Fruit fly (Drosophila melanogaster) whole organism, embryonic: ENCODE data around the gene scramb2.

Experiments
- Awh ChIP-seq: fragments of 200-800 bp; sonication (Bioruptor generic); IDR thresholded peaks from 2 replicates; pipeline ENCODE4, ENCODE4 v1.3.6; 2022; ENCODE audit warnings: missing biosample characterization, missing genetic modification characterization
- CG10462 ChIP-seq: fragments of 200-800 bp; sonication (Bioruptor generic); optimal IDR thresholded peaks from 2 replicates; lab custom pipeline; 2016; ENCODE audit warnings: missing biosample characterization, missing genetic modification characterization
- CG11696 ChIP-seq: fragments of 200-800 bp; sonication (Bioruptor generic); IDR thresholded peaks from 2 replicates; pipeline ENCODE4 v1.3.6; 2022; ENCODE audit warnings: missing biosample characterization, missing genetic modification characterization
- CG12104 ChIP-seq: fragments of 200-800 bp; sonication (Bioruptor generic); optimal IDR thresholded peaks from 3 replicates; lab custom pipeline; 2016; ENCODE audit warnings: missing biosample characterization, missing genetic modification characterization
- CG12391 ChIP-seq: fragments of 200-800 bp; sonication (Bioruptor generic); optimal IDR thresholded peaks from 3 replicates; lab custom pipeline; 2018; ENCODE audit warnings: missing biosample characterization, mild to moderate bottlenecking, missing genetic modification characterization, moderate library complexity
- CG14441 ChIP-seq: fragments of 200-800 bp; sonication (Bioruptor generic); IDR thresholded peaks from 2 replicates; pipeline ENCODE4 v1.3.6; 2022; ENCODE audit warnings: missing biosample characterization, missing genetic modification characterization
- CG17328 ChIP-seq: fragments of 200-800 bp; sonication (Bioruptor generic); IDR thresholded peaks from 2 replicates; pipeline ENCODE4 v1.3.6; 2022; ENCODE audit warnings: missing biosample characterization, missing genetic modification characterization
- CG17359 ChIP-seq: fragments of 200-800 bp; sonication (Bioruptor generic); optimal IDR thresholded peaks from 3 replicates; lab custom pipeline; 2018; ENCODE audit warnings: missing biosample characterization, mild to moderate bottlenecking, missing genetic modification characterization, moderate library complexity
- CG2116 ChIP-seq: fragments of 200-800 bp; sonication (Bioruptor generic); optimal IDR thresholded peaks from 3 replicates; lab custom pipeline; 2018; ENCODE audit warnings: missing biosample characterization, mild to moderate bottlenecking, missing genetic modification characterization
- CG2199 ChIP-seq: fragments of 200-800 bp; sonication (Bioruptor generic); IDR thresholded peaks from 3 replicates; pipeline ENCODE4 v1.3.6; 2022; ENCODE audit warnings: missing biosample characterization, missing genetic modification characterization
- CG34376 ChIP-seq: fragments of 200-800 bp; sonication (Bioruptor generic); optimal IDR thresholded peaks from 2 replicates; lab custom pipeline; 2018; ENCODE audit warnings: missing biosample characterization, mild to moderate bottlenecking, missing genetic modification characterization
- CG4360 ChIP-seq: fragments of 200-800 bp; sonication (Bioruptor generic); IDR thresholded peaks from 2 replicates; pipeline ENCODE4 v1.3.6; 2022; ENCODE audit warnings: missing biosample characterization, missing genetic modification characterization
- CG4424 ChIP-seq: fragments of 200-800 bp; sonication (Bioruptor generic); optimal IDR thresholded peaks from 3 replicates; lab custom pipeline; 2016; ENCODE audit warnings: missing biosample characterization, missing genetic modification characterization
- CG4707 ChIP-seq: fragments of 200-800 bp; sonication (Bioruptor generic); optimal IDR thresholded peaks from 2 replicates; lab custom pipeline; 2018; ENCODE audit warnings: missing biosample characterization, mild to moderate bottlenecking, missing genetic modification characterization, moderate library complexity
- CG4820 ChIP-seq: fragments of 200-800 bp; sonication (Bioruptor generic); optimal IDR thresholded peaks from 3 replicates; lab custom pipeline; 2016; ENCODE audit warnings: missing biosample characterization, missing genetic modification characterization
- CG5180 ChIP-seq: fragments of 200-800 bp; sonication (Bioruptor generic); optimal IDR thresholded peaks from 3 replicates; lab custom pipeline; 2017; ENCODE audit warnings: missing biosample characterization, missing genetic modification characterization, mild to moderate bottlenecking, moderate library complexity, missing genetic modification reagents
- D19A ChIP-seq: fragments of 200-800 bp; optimal IDR thresholded peaks from 3 replicates; lab custom pipeline; 2019; ENCODE audit warnings: missing biosample characterization, mild to moderate bottlenecking, missing genetic modification characterization, moderate library complexity
- Dip2 ChIP-seq: fragments of 200-800 bp; sonication (Bioruptor generic); IDR thresholded peaks from 2 replicates; pipeline ENCODE4 v1.3.6; 2022; ENCODE audit warnings: missing biosample characterization, missing genetic modification characterization
- HLH3B ChIP-seq: fragments of 200-800 bp; sonication (Bioruptor generic); IDR thresholded peaks from 2 replicates; pipeline ENCODE4 v1.3.6; 2022; ENCODE audit warnings: missing biosample characterization, missing genetic modification characterization
- HmgD ChIP-seq: fragments of 200-800 bp; sonication (Bioruptor generic); optimal IDR thresholded peaks from 3 replicates; lab custom pipeline; 2016; ENCODE audit warnings: missing biosample characterization, missing genetic modification characterization
- Kr ChIP-seq: fragments of 200-800 bp; sonication (Bioruptor generic); optimal IDR thresholded peaks from 2 replicates; lab custom pipeline; 2017; ENCODE audit warnings: missing biosample characterization, mild to moderate bottlenecking, missing genetic modification characterization
- MTF-1 ChIP-seq: fragments of 200-800 bp; sonication (Bioruptor generic); optimal IDR thresholded peaks from 2 replicates; lab custom pipeline; 2018; ENCODE audit warnings: missing biosample characterization, mild to moderate bottlenecking, missing genetic modification characterization, borderline replicate concordance
- Mrtf ChIP-seq: fragments of 200-800 bp; sonication (Bioruptor generic); IDR thresholded peaks from 3 replicates; pipeline ENCODE4 v1.3.6; 2022; ENCODE audit warnings: missing biosample characterization, missing genetic modification characterization
- Nf-YA ChIP-seq: fragments of 200-800 bp; sonication (Bioruptor generic); IDR thresholded peaks from 2 replicates; pipeline ENCODE4 v1.3.6; 2022; ENCODE audit warnings: missing biosample characterization, missing genetic modification characterization
- Oli ChIP-seq: fragments of 200-800 bp; sonication (Bioruptor generic); optimal IDR thresholded peaks from 2 replicates; lab custom pipeline; 2018; ENCODE audit warnings: missing biosample characterization, mild to moderate bottlenecking, missing genetic modification characterization, moderate library complexity
- Rfx ChIP-seq: fragments of 200-800 bp; sonication (Bioruptor generic); IDR thresholded peaks from 2 replicates; pipeline ENCODE4 v1.3.6; 2022; ENCODE audit warnings: missing biosample characterization, missing genetic modification characterization
- Sin3A ChIP-seq: fragments of >200 bp; optimal IDR thresholded peaks from 2 replicates; lab custom pipeline; 2018
- Six4 ChIP-seq: fragments of 200-800 bp; sonication (Bioruptor generic); optimal IDR thresholded peaks from 2 replicates; lab custom pipeline; 2016; ENCODE audit warnings: missing biosample characterization, missing genetic modification characterization
- Sox102F ChIP-seq: fragments of 200-800 bp; sonication (Bioruptor generic); optimal IDR thresholded peaks from 2 replicates; lab custom pipeline; 2018; ENCODE audit warnings: missing biosample characterization, mild to moderate bottlenecking, missing genetic modification characterization, moderate library complexity
- Tbp ChIP-seq: fragments of >200 bp; optimal IDR thresholded peaks from 2 replicates; lab custom pipeline; 2018; ENCODE audit warnings: missing biosample characterization, missing genetic modification characterization
- YL-1 ChIP-seq: fragments of 200-800 bp; sonication (Bioruptor generic); optimal IDR thresholded peaks from 3 replicates; lab custom pipeline; 2017; ENCODE audit warnings: missing biosample characterization, mild to moderate bottlenecking, missing genetic modification characterization
- br ChIP-seq: fragments of >200 bp; optimal IDR thresholded peaks from 2 replicates; lab custom pipeline; 2017
- bsh ChIP-seq, 2 experiments: fragments of 200-800 bp; sonication (Bioruptor generic); optimal IDR thresholded peaks; 2 replicates each; lab custom pipeline; 2017 to 2018; ENCODE audit warnings: mild to moderate bottlenecking in 2 of 2, missing biosample characterization in 2 of 2, missing genetic modification characterization in 2 of 2, moderate library complexity in 1 of 2
- crc ChIP-seq: fragments of 200-800 bp; sonication (Bioruptor generic); optimal IDR thresholded peaks from 2 replicates; lab custom pipeline; 2016; ENCODE audit warnings: missing biosample characterization, missing genetic modification characterization
- crol ChIP-seq: fragments of 200-800 bp; sonication (Bioruptor generic); IDR thresholded peaks from 2 replicates; pipeline ENCODE4 v1.3.6; 2022; ENCODE audit warnings: missing biosample characterization, missing genetic modification characterization
- fd64A ChIP-seq: fragments of 200-800 bp; sonication (Bioruptor generic); optimal IDR thresholded peaks from 3 replicates; lab custom pipeline; 2018; ENCODE audit warnings: missing biosample characterization, mild to moderate bottlenecking, missing genetic modification characterization
- fu2 ChIP-seq: fragments of 200-800 bp; sonication (Bioruptor generic); optimal IDR thresholded peaks from 2 replicates; lab custom pipeline; 2016; ENCODE audit warnings: missing biosample characterization, missing genetic modification characterization
- kay ChIP-seq: fragments of 200-800 bp; sonication (Bioruptor generic); optimal IDR thresholded peaks from 2 replicates; lab custom pipeline; 2016; ENCODE audit warnings: missing biosample characterization, missing genetic modification characterization
- kni ChIP-seq: fragments of 200-800 bp; sonication (Bioruptor generic); optimal IDR thresholded peaks from 3 replicates; lab custom pipeline; 2017; ENCODE audit warnings: mild to moderate bottlenecking, missing biosample characterization, missing genetic modification reagents, missing genetic modification characterization
- knrl ChIP-seq: fragments of 200-800 bp; sonication (Bioruptor generic); IDR thresholded peaks from 3 replicates; pipeline ENCODE4 v1.3.6; 2022; ENCODE audit warnings: missing biosample characterization, missing genetic modification characterization; ENCODE audit not compliant: partially characterized antibody
- lov ChIP-seq, 2 experiments: fragments of 200-800 bp in 1 of 2; fragments of >200 bp in 1 of 2; sonication (Bioruptor generic) in 1 of 2; IDR thresholded peaks in 1 of 2; optimal IDR thresholded peaks in 1 of 2; 2 replicates in 1 of 2; 3 replicates in 1 of 2; pipeline versions ENCODE4 v1.3.6 to Lab custom; 2017 to 2022; ENCODE audit warnings: missing biosample characterization in 1 of 2, missing genetic modification characterization in 1 of 2
- mam ChIP-seq: fragments of 200-800 bp; sonication (Bioruptor generic); optimal IDR thresholded peaks from 3 replicates; lab custom pipeline; 2016; ENCODE audit warnings: missing biosample characterization, missing genetic modification characterization
- nerfin-1 ChIP-seq: fragments of 200-800 bp; sonication (Bioruptor generic); optimal IDR thresholded peaks from 3 replicates; lab custom pipeline; 2019; ENCODE audit warnings: missing biosample characterization, mild to moderate bottlenecking, missing genetic modification characterization, moderate library complexity
- nmo ChIP-seq: fragments of 200-800 bp; sonication (Bioruptor generic); optimal IDR thresholded peaks from 2 replicates; lab custom pipeline; 2018; ENCODE audit warnings: missing biosample characterization, mild to moderate bottlenecking, missing genetic modification characterization, moderate library complexity
- sima ChIP-seq: fragments of 200-800 bp; sonication (Bioruptor generic); optimal IDR thresholded peaks from 2 replicates; lab custom pipeline; 2016; ENCODE audit warnings: missing biosample characterization, missing genetic modification characterization
- slbo ChIP-seq: fragments of 200-800 bp; sonication (Bioruptor generic); IDR thresholded peaks from 2 replicates; pipeline ENCODE4 v1.3.6; 2022; ENCODE audit warnings: missing biosample characterization, missing genetic modification characterization
- so ChIP-seq: fragments of 200-800 bp; sonication (Bioruptor generic); IDR thresholded peaks from 3 replicates; pipeline ENCODE4 v1.3.6; 2022; ENCODE audit warnings: missing biosample characterization, missing genetic modification characterization
- stc ChIP-seq: fragments of 200-800 bp; sonication (Bioruptor generic); IDR thresholded peaks from 2 replicates; pipeline ENCODE4 v1.3.6; 2022; ENCODE audit warnings: missing biosample characterization, missing genetic modification characterization
- unc-4 ChIP-seq: fragments of 200-800 bp; sonication (Bioruptor generic); IDR thresholded peaks from 2 replicates; pipeline ENCODE4 v1.3.6; 2022; ENCODE audit warnings: missing biosample characterization, missing genetic modification characterization; ENCODE audit not compliant: partially characterized antibody

scramb2 gene

dm6 chr3L:3080084-3080994 is 33.7 kb upstream of the scramb2 start (continued):
- no peak for TF ChIP-seq lov (optimal IDR thresholded peaks at IDR 0.05; lab: Kevin White, UChicago)
- TF ChIP-seq lov (GFP tag; IDR thresholded peaks at IDR 0.05; lab: Robert Waterston, UW) = no peak
- no peak for TF ChIP-seq kni (GFP tag; lab: Kevin White, UChicago)
- TF ChIP-seq kay (GFP tag; lab: Kevin White, UChicago) = no peak
- no peak for TF ChIP-seq crc (GFP tag; lab: Kevin White, UChicago)
- TF ChIP-seq CG12391 (tag; lab: Kevin White, UChicago) = no peak
- no peak for TF ChIP-seq sima (GFP tag; lab: Kevin White, UChicago)
- TF ChIP-seq br (lab: Kevin White, UChicago) = no peak
- TF ChIP-seq D19A = no peak
- peak; percentile 41; the same call in 1 of the 2 replicates for TF ChIP-seq slbo (GFP tag; lab: Robert Waterston, UW)
- TF ChIP-seq CG2199 (GFP tag; lab: Robert Waterston, UW) = 0 out of 3 replicates have a peak, but pooled peaks have one; percentile 25
- TF ChIP-seq fu2 = no peak
- no peak for TF ChIP-seq Sin3A
- no peak for TF ChIP-seq CG2116 (GFP tag; lab: Kevin White, UChicago)
- TF ChIP-seq CG4707 (GFP tag; lab: Kevin White, UChicago) = peak; percentile 23
- TF ChIP-seq CG14441 = peak; percentile 57
- TF ChIP-seq CG17359 (tag; lab: Kevin White, UChicago) = no peak
- peak; percentile 48 for TF ChIP-seq CG11696 (GFP tag; lab: Robert Waterston, UW)
- TF ChIP-seq CG17328 (GFP tag; lab: Robert Waterston, UW) = no peak
- TF ChIP-seq CG12104 (GFP tag; lab: Kevin White, UChicago) = no peak
- no peak for TF ChIP-seq YL-1
- no peak for TF ChIP-seq HmgD (GFP tag; lab: Kevin White, UChicago)
- TF ChIP-seq fd64A (GFP tag; lab: Kevin White, UChicago) = peak; percentile 54
- 0 out of 3 replicates have a peak, but pooled peaks have one; percentile 24 for TF ChIP-seq so
- peak in 1 of 2 experiments; percentile 51 for TF ChIP-seq bsh (GFP tag; optimal IDR thresholded peaks at IDR 0.05; lab: Kevin White, UChicago)
- TF ChIP-seq CG4424 (GFP tag; lab: Kevin White, UChicago) = no peak
- TF ChIP-seq MTF-1 (GFP tag; lab: Kevin White, UChicago) = peak; percentile 25
- TF ChIP-seq Rfx (GFP tag; lab: Robert Waterston, UW) = peak; percentile 60; the same call in 1 of the 2 replicates
- no peak for TF ChIP-seq Kr (GFP tag; lab: Kevin White, UChicago)
- TF ChIP-seq nerfin-1 (tag; lab: Kevin White, UChicago) = no peak
- no peak for TF ChIP-seq CG10462 (GFP tag; lab: Kevin White, UChicago)
- TF ChIP-seq Dip2 (GFP tag; lab: Robert Waterston, UW) = no peak
- TF ChIP-seq CG34376 = peak; percentile 98
- TF ChIP-seq Mrtf (GFP tag; lab: Robert Waterston, UW) = no peak
- no peak for TF ChIP-seq CG4360 (GFP tag; lab: Robert Waterston, UW)
- peak; percentile 38 for TF ChIP-seq Sox102F (GFP tag; lab: Kevin White, UChicago)
- no peak for TF ChIP-seq nmo (GFP tag; lab: Kevin White, UChicago)
- TF ChIP-seq unc-4 = no peak
- no peak; the same call in 1 of the 2 replicates for TF ChIP-seq Nf-YA
- TF ChIP-seq mam (GFP tag; lab: Kevin White, UChicago) = no peak
- no peak for TF ChIP-seq Six4 (GFP tag; lab: Kevin White, UChicago)
- TF ChIP-seq stc = peak; percentile 53
- TF ChIP-seq HLH3B = peak; percentile 55
- no peak for TF ChIP-seq knrl (GFP tag; lab: Robert Waterston, UW)
- TF ChIP-seq CG4820 (GFP tag; lab: Kevin White, UChicago) = no peak
- no peak for TF ChIP-seq Awh
- TF ChIP-seq crol (GFP tag; lab: Robert Waterston, UW) = peak; percentile 77
- TF ChIP-seq Tbp (GFP tag; lab: Kevin White, UChicago) = no peak
- TF ChIP-seq CG5180 (GFP tag; lab: Kevin White, UChicago) = peak; percentile 6
- peak; percentile 33 for TF ChIP-seq Oli (tag; lab: Kevin White, UChicago)
